Worm (Caenorhabditis elegans) whole organism, mixed stage, embryonic: Measurements from ENCODE around the gene F13H10.9.
"Not testable (repeated sequence)": the region's sequence is repeated elsewhere in the genome, so short reads cannot be mapped to it uniquely, and the experiment has no call there.

Experiments
- elt-1 ChIP-seq: sonication (generic microtip); optimal IDR thresholded peaks from 2 replicates; lab custom pipeline; 2017; ENCODE audit warnings: missing genetic modification characterization, mild to moderate bottlenecking, missing compliant biosample characterization, antibody characterized with exemption, moderate library complexity, borderline replicate concordance; ENCODE audit not compliant: insufficient read depth
- lin-13 ChIP-seq: fragments of 150-350 bp; optimal IDR thresholded peaks from 2 replicates; lab custom pipeline; 2014; ENCODE audit warnings: missing biosample characterization, missing genetic modification characterization
- mab-5 ChIP-seq: fragments of 150-350 bp; optimal IDR thresholded peaks from 2 replicates; lab custom pipeline; 2014; ENCODE audit warnings: missing biosample characterization, missing genetic modification characterization
- tbx-8 ChIP-seq: fragments of 200-800 bp; sonication (Bioruptor generic); optimal IDR thresholded peaks from 2 replicates; lab custom pipeline; 2018; ENCODE audit warnings: mild to moderate bottlenecking, missing genetic modification characterization, moderate library complexity, missing compliant biosample characterization

DNA sequence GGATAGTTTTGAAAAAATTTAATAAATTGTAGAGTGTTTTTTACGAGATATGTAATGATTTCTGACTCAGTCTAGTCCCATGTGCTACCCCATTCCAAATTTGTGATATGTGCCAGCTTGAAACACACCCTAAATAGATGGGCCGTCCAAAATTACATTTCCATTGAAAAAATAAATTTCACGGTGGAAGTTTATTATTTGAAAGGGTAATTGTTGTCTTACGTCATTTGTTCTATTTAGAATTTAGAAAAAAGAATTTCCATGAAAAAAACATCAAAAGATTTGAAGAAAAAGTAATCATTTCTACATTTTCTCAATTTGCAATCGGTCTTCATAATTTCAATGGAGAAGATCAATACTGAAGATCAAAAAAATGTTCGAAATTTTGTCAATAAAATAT lies 46.8 kb upstream of the F13H10.9 start, which contains the start of gene Y69E1A.4:
- TF ChIP-seq tbx-8; lin-13 (tag; lab: Kevin White, UChicago); elt-1; mab-5 (tag; lab: Kevin White, UChicago): not testable (repeated sequence)
